Comparison of ENCODE assay signal across 5 fruit fly cellular contexts in the genomic region with DNA sequence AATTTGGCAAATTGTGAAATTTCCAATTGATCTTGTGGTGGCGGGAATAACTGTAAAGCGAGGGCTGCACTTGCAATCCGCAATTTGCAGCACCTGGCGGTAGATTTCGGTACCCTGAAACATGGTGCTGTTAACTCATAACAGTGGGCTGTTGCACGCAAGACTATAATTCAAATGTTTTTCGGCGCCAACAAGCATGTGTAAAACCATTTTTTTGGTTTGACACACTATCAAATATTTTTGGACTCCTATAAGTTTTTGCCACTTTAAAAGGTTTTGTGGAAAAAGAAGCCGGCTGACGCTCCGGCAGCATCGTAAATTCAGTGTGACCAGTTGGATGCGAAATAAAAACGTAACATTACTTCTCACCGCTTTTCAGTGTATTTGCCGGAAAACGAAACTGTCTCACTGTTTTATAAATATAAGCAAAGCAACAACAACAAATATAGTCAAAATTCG.
A peak's percentile ranks its signal among the peaks of the same experiment; 100 is the strongest.
TF ChIP-seq lines count a peak whose summit lies in the region.

TSS of gene CG14545 (minus strand) at position 68 of the 459 bp plus-strand sequence.
TSS of gene CG5886 (plus strand) at position 409 of the 459 bp plus-strand sequence.

- TF ChIP-seq CTCF in S2 (optimal IDR thresholded peaks at IDR 0.05; lab: Kevin White, UChicago), result peak; percentile 91 to 96
- TF ChIP-seq CTCF in whole organism, embryonic (GFP tag; optimal IDR thresholded peaks at IDR 0.05; lab: Kevin White, UChicago), result peak; percentile 93

TF ChIP-seq in whole organism, adult, 20 proteins besides CTCF, POLR2A, EP300 and RAD21:
- TF ChIP-seq CG12768 (GFP tag; optimal IDR thresholded peaks at IDR 0.05; lab: Kevin White, UChicago), result no peak
- no peak for TF ChIP-seq CG7101 (tag; optimal IDR thresholded peaks at IDR 0.05; lab: Kevin White, UChicago)
- TF ChIP-seq tj (GFP tag; optimal IDR thresholded peaks at IDR 0.05; lab: Kevin White, UChicago), result no peak
- TF ChIP-seq bab1 (GFP tag; optimal IDR thresholded peaks at IDR 0.05; lab: Kevin White, UChicago), result peak; percentile 49
- no peak for TF ChIP-seq CG7045 (GFP tag; optimal IDR thresholded peaks at IDR 0.05; lab: Kevin White, UChicago)
- TF ChIP-seq Clk (GFP tag; optimal IDR thresholded peaks at IDR 0.05; lab: Kevin White, UChicago), result no peak
- no peak for TF ChIP-seq toe (GFP tag; optimal IDR thresholded peaks at IDR 0.05; lab: Kevin White, UChicago)
- TF ChIP-seq ovo (GFP tag; optimal IDR thresholded peaks at IDR 0.05; lab: Kevin White, UChicago), result peak; percentile 84
- no peak for TF ChIP-seq cic (GFP tag; optimal IDR thresholded peaks at IDR 0.05; lab: Kevin White, UChicago)
- no peak for TF ChIP-seq kay (GFP tag; lab: Kevin White, UChicago; ENCODE audit: borderline replicate concordance)
- no peak for TF ChIP-seq CG5204 (GFP tag; optimal IDR thresholded peaks at IDR 0.05; lab: Kevin White, UChicago)
- no peak for TF ChIP-seq cnc (optimal IDR thresholded peaks at IDR 0.05; lab: Kevin White, UChicago)
- TF ChIP-seq CG11617 (GFP tag; optimal IDR thresholded peaks at IDR 0.05; lab: Kevin White, UChicago), result no peak
- no peak for TF ChIP-seq CG1620 (GFP tag; optimal IDR thresholded peaks at IDR 0.05; lab: Kevin White, UChicago)
- TF ChIP-seq CG14711 (tag; optimal IDR thresholded peaks at IDR 0.05; lab: Kevin White, UChicago), result peak; percentile 14
- peak; percentile 19 for TF ChIP-seq pad (GFP tag; optimal IDR thresholded peaks at IDR 0.05; lab: Kevin White, UChicago)
- TF ChIP-seq Crg-1 (GFP tag; optimal IDR thresholded peaks at IDR 0.05; lab: Kevin White, UChicago), result peak; percentile 45
- TF ChIP-seq CG33017 (tag; optimal IDR thresholded peaks at IDR 0.05; lab: Kevin White, UChicago), result no peak
- peak; percentile 11 for TF ChIP-seq Hr96 (GFP tag; optimal IDR thresholded peaks at IDR 0.05; lab: Kevin White, UChicago)
- no peak for TF ChIP-seq Mnt (GFP tag; optimal IDR thresholded peaks at IDR 0.05; lab: Kevin White, UChicago)

TF ChIP-seq in whole organism, embryonic, 481 proteins besides CTCF, POLR2A, EP300 and RAD21 (continues in another document):
- TF ChIP-seq CHES-1-like (GFP tag; optimal IDR thresholded peaks at IDR 0.05; lab: Kevin White, UChicago), result peak; percentile 31
- TF ChIP-seq CG1529 (GFP tag; optimal IDR thresholded peaks at IDR 0.05; lab: Kevin White, UChicago), result no peak
- TF ChIP-seq Ravus (GFP tag; IDR thresholded peaks at IDR 0.05; lab: Robert Waterston, UW), result no peak
- no peak for TF ChIP-seq CG4404 (GFP tag; IDR thresholded peaks at IDR 0.05; lab: Robert Waterston, UW)
- no peak for TF ChIP-seq Drgx (GFP tag; IDR thresholded peaks at IDR 0.05; lab: Robert Waterston, UW)
- TF ChIP-seq ci (GFP tag; IDR thresholded peaks at IDR 0.05; lab: Robert Waterston, UW), result 0 out of 3 replicates have a peak, but pooled peaks have one; percentile 45
- no peak for TF ChIP-seq CG8281 (tag; optimal IDR thresholded peaks at IDR 0.05; lab: Kevin White, UChicago)
- peak; percentile 5 for TF ChIP-seq gem (tag; optimal IDR thresholded peaks at IDR 0.05; lab: Kevin White, UChicago)
- no peak for TF ChIP-seq eve (GFP tag; optimal IDR thresholded peaks at IDR 0.05; lab: Kevin White, UChicago)
- TF ChIP-seq aop (GFP tag; IDR thresholded peaks at IDR 0.05; lab: Robert Waterston, UW), result no peak
- TF ChIP-seq Pdp1 (GFP tag; optimal IDR thresholded peaks at IDR 0.05; lab: Kevin White, UChicago), result no peak
- 0 out of 2 replicates have a peak, but pooled peaks have one; percentile 32 for TF ChIP-seq CG42726 (GFP tag; IDR thresholded peaks at IDR 0.05; lab: Robert Waterston, UW; ENCODE audit: partially characterized antibody)
- no peak for TF ChIP-seq CG12744 (GFP tag; optimal IDR thresholded peaks at IDR 0.05; lab: Kevin White, UChicago)
- TF ChIP-seq sd (tag; optimal IDR thresholded peaks at IDR 0.05; lab: Kevin White, UChicago), result no peak
- TF ChIP-seq Sin3A (optimal IDR thresholded peaks at IDR 0.05; lab: Kevin White, UChicago), result peak; percentile 94
- TF ChIP-seq CG6683 (GFP tag; optimal IDR thresholded peaks at IDR 0.05; lab: Kevin White, UChicago), result no peak
- TF ChIP-seq fd96Cb (tag; optimal IDR thresholded peaks at IDR 0.05; lab: Kevin White, UChicago), result no peak
- TF ChIP-seq Myb (GFP tag; optimal IDR thresholded peaks at IDR 0.05; lab: Kevin White, UChicago), result peak; percentile 53
- TF ChIP-seq CG33557 (GFP tag; optimal IDR thresholded peaks at IDR 0.05; lab: Kevin White, UChicago), result peak; percentile 16
- TF ChIP-seq CG10462 (GFP tag; optimal IDR thresholded peaks at IDR 0.05; lab: Kevin White, UChicago), result no peak
- peak; percentile 37 for TF ChIP-seq CG2116 (GFP tag; optimal IDR thresholded peaks at IDR 0.05; lab: Kevin White, UChicago)
- TF ChIP-seq CG1603 (tag; optimal IDR thresholded peaks at IDR 0.05; lab: Kevin White, UChicago), result peak; percentile 40

TF ChIP-seq in whole organism, prepupa, 60 proteins besides CTCF, POLR2A, EP300 and RAD21:
- TF ChIP-seq lz (GFP tag; optimal IDR thresholded peaks at IDR 0.05; lab: Kevin White, UChicago) (peak; percentile 25), cyc (GFP tag; optimal IDR thresholded peaks at IDR 0.05; lab: Kevin White, UChicago) (peak; percentile 33), CG6792 (GFP tag; optimal IDR thresholded peaks at IDR 0.05; lab: Kevin White, UChicago) (no peak), CG31627 (GFP tag; optimal IDR thresholded peaks at IDR 0.05; lab: Kevin White, UChicago) (peak; percentile 8), Hr39 (GFP tag; optimal IDR thresholded peaks at IDR 0.05; lab: Kevin White, UChicago) (peak; percentile 24), CG3919 (GFP tag; optimal IDR thresholded peaks at IDR 0.05; lab: Kevin White, UChicago) (peak; percentile 3), fd59A (GFP tag; optimal IDR thresholded peaks at IDR 0.05; lab: Kevin White, UChicago) (no peak)

TF ChIP-seq in whole organism, wandering third instar larva, 38 proteins besides CTCF, POLR2A, EP300 and RAD21:
- no peak for TF ChIP-seq ey (GFP tag; optimal IDR thresholded peaks at IDR 0.05; lab: Kevin White, UChicago)
- no peak for TF ChIP-seq br (GFP tag; optimal IDR thresholded peaks at IDR 0.05; lab: Kevin White, UChicago)
- peak; percentile 55 for TF ChIP-seq Myc (optimal IDR thresholded peaks at IDR 0.05; lab: Kevin White, UChicago)
- peak; percentile 20 for TF ChIP-seq tai (GFP tag; optimal IDR thresholded peaks at IDR 0.05; lab: Kevin White, UChicago)
- peak in 1 of 2 experiments; percentile 22 for TF ChIP-seq foxo (GFP tag; optimal IDR thresholded peaks at IDR 0.05; lab: Kevin White, UChicago)
- peak; percentile 4 for TF ChIP-seq Hnf4 (GFP tag; optimal IDR thresholded peaks at IDR 0.05; lab: Kevin White, UChicago)
- TF ChIP-seq fru (GFP tag; optimal IDR thresholded peaks at IDR 0.05; lab: Kevin White, UChicago), result peak; percentile 91
